Worm (Caenorhabditis elegans) whole organism, midembryonic: ENCODE measurements around the gene F54F2.7.

ENCODE experiments used
- cog-1 ChIP-seq: sonication (generic microtip); optimal IDR thresholded peaks from 2 replicates; lab custom pipeline; 2016; ENCODE audit warnings: missing genetic modification characterization, missing compliant biosample characterization
- tab-1 ChIP-seq: fragments of 200-800 bp; sonication (Bioruptor generic); IDR thresholded peaks from 2 replicates; pipeline ENCODE4 v1.3.6; 2022; ENCODE audit warnings: missing genetic modification characterization, missing compliant biosample characterization

DNA sequence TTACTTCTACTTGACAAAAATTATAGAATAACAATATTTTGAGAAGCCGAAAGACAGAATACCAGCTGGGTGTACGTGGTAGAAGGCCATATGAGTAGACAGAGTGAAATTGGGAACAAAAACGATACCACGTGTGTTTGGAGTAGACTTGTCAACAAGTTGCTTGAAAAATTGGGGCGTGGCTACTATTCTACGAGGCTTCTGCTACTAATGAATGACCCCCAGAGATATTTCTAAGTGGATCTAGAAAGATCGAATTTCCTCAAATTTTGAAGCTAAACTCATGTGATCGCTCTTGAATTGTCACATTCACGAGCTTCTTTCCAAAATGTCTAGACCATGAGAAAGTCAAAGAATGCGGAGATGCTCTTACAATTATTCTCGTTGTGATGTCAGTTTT is 45.1 kb downstream of the F54F2.7 start:
- TF ChIP-seq cog-1 (tag; lab: Kevin White, UChicago) (no peak), tab-1 (GFP tag; lab: Robert Waterston, UW) (no peak)
